Worm (Caenorhabditis elegans) whole organism, late embryonic: Measurements from ENCODE around the gene aaim-1.

Source experiments
- K09A11.1 ChIP-seq: sonication (generic microtip); optimal IDR thresholded peaks from 2 replicates; lab custom pipeline; 2017; ENCODE audit warnings: antibody characterized with exemption, mild to moderate bottlenecking, missing genetic modification characterization, missing compliant biosample characterization; ENCODE audit not compliant: insufficient read depth
- ahr-1 ChIP-seq: sonication (generic microtip); optimal IDR thresholded peaks from 2 replicates; lab custom pipeline; 2016; ENCODE audit warnings: missing genetic modification characterization, missing compliant biosample characterization
- ceh-14 ChIP-seq: sonication (generic microtip); optimal IDR thresholded peaks from 2 replicates; lab custom pipeline; 2016; ENCODE audit warnings: missing genotype, missing genetic modification characterization, missing compliant biosample characterization
- ceh-2 ChIP-seq: sonication (generic microtip); optimal IDR thresholded peaks from 2 replicates; lab custom pipeline; 2016; ENCODE audit warnings: missing genotype, missing genetic modification characterization, missing compliant biosample characterization
- ceh-22 ChIP-seq: sonication (generic microtip); optimal IDR thresholded peaks from 2 replicates; lab custom pipeline; 2017; ENCODE audit warnings: missing biosample characterization, missing genetic modification characterization
- ceh-24 ChIP-seq: sonication (generic microtip); optimal IDR thresholded peaks from 2 replicates; lab custom pipeline; 2016; ENCODE audit warnings: mild to moderate bottlenecking, missing genetic modification characterization, missing compliant biosample characterization
- ceh-34 ChIP-seq: sonication (generic microtip); optimal IDR thresholded peaks from 2 replicates; lab custom pipeline; 2016; ENCODE audit warnings: mild to moderate bottlenecking, missing genetic modification characterization, missing compliant biosample characterization
- ceh-45 ChIP-seq: fragments of 200-800 bp; sonication (Bioruptor generic); IDR thresholded peaks from 2 replicates; pipeline ENCODE4 v1.3.6; 2022; ENCODE audit warnings: missing genetic modification reagents, missing genetic modification characterization, missing compliant biosample characterization
- ceh-6 ChIP-seq: fragments of 200-800 bp; sonication (Bioruptor generic); optimal IDR thresholded peaks from 2 replicates; lab custom pipeline; 2018; ENCODE audit warnings: mild to moderate bottlenecking, missing genetic modification characterization, missing compliant biosample characterization
- ceh-9 ChIP-seq: sonication (generic microtip); optimal IDR thresholded peaks from 2 replicates; lab custom pipeline; 2016; ENCODE audit warnings: mild to moderate bottlenecking, missing genetic modification characterization, inconsistent platforms, missing compliant biosample characterization
- che-1 ChIP-seq: sonication (generic microtip); optimal IDR thresholded peaks from 2 replicates; lab custom pipeline; 2016; ENCODE audit warnings: mild to moderate bottlenecking, missing genetic modification characterization, missing compliant biosample characterization
- elt-2 ChIP-seq: sonication (generic microtip); optimal IDR thresholded peaks from 2 replicates; lab custom pipeline; 2016; ENCODE audit warnings: missing genetic modification reagents, missing genetic modification characterization, missing compliant biosample characterization
- elt-4 ChIP-seq: sonication (generic microtip); optimal IDR thresholded peaks from 2 replicates; lab custom pipeline; 2016; ENCODE audit warnings: missing genetic modification characterization, missing compliant biosample characterization
- fax-1 ChIP-seq: sonication (generic microtip); optimal IDR thresholded peaks from 2 replicates; lab custom pipeline; 2016; ENCODE audit warnings: missing genotype, missing genetic modification characterization, missing compliant biosample characterization
- fkh-6 ChIP-seq: sonication (generic microtip); optimal IDR thresholded peaks from 2 replicates; lab custom pipeline; 2016; ENCODE audit warnings: missing genetic modification characterization, missing compliant biosample characterization
- gmeb-2 ChIP-seq: sonication (generic microtip); optimal IDR thresholded peaks from 2 replicates; lab custom pipeline; 2016; ENCODE audit warnings: missing genetic modification characterization, inconsistent platforms, missing compliant biosample characterization
- hlh-15 ChIP-seq: sonication (generic microtip); optimal IDR thresholded peaks from 2 replicates; lab custom pipeline; 2016; ENCODE audit warnings: missing genetic modification characterization, missing compliant biosample characterization
- hlh-6 ChIP-seq: sonication (generic microtip); optimal IDR thresholded peaks from 2 replicates; lab custom pipeline; 2016; ENCODE audit warnings: missing genotype, missing genetic modification characterization, missing compliant biosample characterization
- hlh-8 ChIP-seq: sonication (generic microtip); optimal IDR thresholded peaks from 2 replicates; lab custom pipeline; 2016; ENCODE audit warnings: missing genotype, missing genetic modification characterization, missing compliant biosample characterization
- lim-6 ChIP-seq: sonication (generic microtip); optimal IDR thresholded peaks from 2 replicates; lab custom pipeline; 2016; ENCODE audit warnings: missing genetic modification characterization, missing compliant biosample characterization
- lin-11 ChIP-seq: fragments of 200-800 bp; sonication (Bioruptor generic); optimal IDR thresholded peaks from 2 replicates; lab custom pipeline; 2018; ENCODE audit warnings: mild to moderate bottlenecking, missing genetic modification characterization, missing compliant biosample characterization
- madf-2 ChIP-seq: sonication (generic microtip); optimal IDR thresholded peaks from 2 replicates; lab custom pipeline; 2017; ENCODE audit warnings: missing genetic modification characterization, missing compliant biosample characterization
- mec-3 ChIP-seq: sonication (generic microtip); optimal IDR thresholded peaks from 2 replicates; lab custom pipeline; 2016; ENCODE audit warnings: borderline replicate concordance, missing genetic modification characterization, missing compliant biosample characterization
- nhr-11 ChIP-seq: fragments of 150-350 bp; optimal IDR thresholded peaks from 2 replicates; lab custom pipeline; 2014; ENCODE audit warnings: missing biosample characterization, missing genetic modification characterization
- npax-4 ChIP-seq: sonication (generic microtip); optimal IDR thresholded peaks from 2 replicates; lab custom pipeline; 2016; ENCODE audit warnings: missing genetic modification characterization, missing compliant biosample characterization
- pax-1 ChIP-seq: fragments of 150-350 bp; optimal IDR thresholded peaks from 2 replicates; lab custom pipeline; 2014; ENCODE audit warnings: missing biosample characterization, missing genetic modification characterization
- pha-2 ChIP-seq: sonication (generic microtip); optimal IDR thresholded peaks from 2 replicates; lab custom pipeline; 2017; ENCODE audit warnings: mild to moderate bottlenecking, missing genetic modification characterization, missing compliant biosample characterization
- pha-4 ChIP-seq: fragments of 150-350 bp; optimal IDR thresholded peaks from 2 replicates; lab custom pipeline; 2018; ENCODE audit warnings: missing biosample characterization, missing genetic modification reagents, missing genetic modification characterization
- pqm-1 ChIP-seq: sonication (generic microtip); optimal IDR thresholded peaks from 2 replicates; lab custom pipeline; 2016; ENCODE audit warnings: missing genetic modification characterization, missing compliant biosample characterization
- pros-1 ChIP-seq: fragments of 150-350 bp; optimal IDR thresholded peaks from 2 replicates; lab custom pipeline; 2014; ENCODE audit warnings: missing biosample characterization, missing genetic modification reagents, missing genetic modification characterization
- ref-2 ChIP-seq: sonication (generic microtip); optimal IDR thresholded peaks from 2 replicates; lab custom pipeline; 2016; ENCODE audit warnings: missing genetic modification characterization, missing compliant biosample characterization
- unc-42 ChIP-seq: sonication (generic microtip); optimal IDR thresholded peaks from 2 replicates; lab custom pipeline; 2016; ENCODE audit warnings: missing genotype, missing genetic modification characterization, missing compliant biosample characterization
- zip-5 ChIP-seq: sonication (generic microtip); optimal IDR thresholded peaks from 2 replicates; lab custom pipeline; 2016; ENCODE audit warnings: missing genetic modification characterization, missing compliant biosample characterization
- ztf-16 ChIP-seq: sonication (generic microtip); optimal IDR thresholded peaks from 2 replicates; lab custom pipeline; 2017; ENCODE audit warnings: missing genetic modification characterization, missing compliant biosample characterization

The aaim-1 gene

ce11 chrX:6538068-6538467 is 24.2 kb downstream of the aaim-1 start:
- TF ChIP-seq ceh-24 (no peak), ceh-9 (no peak), ceh-22 (tag; lab: Kevin White, UChicago) (no peak), ceh-14 (tag; lab: Kevin White, UChicago) (no peak), che-1 (tag; lab: Kevin White, UChicago) (no peak), ceh-6 (GFP tag; lab: Kevin White, UChicago) (no peak), hlh-15 (tag; lab: Kevin White, UChicago) (no peak), lin-11 (tag; lab: Kevin White, UChicago) (no peak), elt-4 (no peak), elt-2 (tag; lab: Kevin White, UChicago) (no peak), zip-5 (tag; lab: Kevin White, UChicago) (no peak), hlh-6 (no peak), hlh-8 (no peak), mec-3 (tag; lab: Kevin White, UChicago) (no peak), gmeb-2 (tag; lab: Kevin White, UChicago) (no peak), ahr-1 (tag; lab: Kevin White, UChicago) (no peak), ceh-2 (tag; lab: Kevin White, UChicago) (no peak), ceh-34 (tag; lab: Kevin White, UChicago) (no peak), pha-4 (tag; lab: Kevin White, UChicago) (no peak)
- TF ChIP-seq, all 69 proteins: peak for 0

- TF ChIP-seq nhr-11 (no peak), fax-1 (tag; lab: Kevin White, UChicago) (no peak), ceh-22 (tag; lab: Kevin White, UChicago) (no peak), ref-2 (tag; lab: Kevin White, UChicago) (no peak), ztf-16 (tag; lab: Kevin White, UChicago) (no peak), hlh-6 (no peak), ceh-34 (tag; lab: Kevin White, UChicago) (no peak), hlh-15 (tag; lab: Kevin White, UChicago) (no peak), fkh-6 (tag; lab: Kevin White, UChicago) (no peak), pha-2 (tag; lab: Kevin White, UChicago) (no peak), elt-2 (tag; lab: Kevin White, UChicago) (no peak), ceh-9 (no peak), pax-1 (tag; lab: Kevin White, UChicago) (no peak), madf-2 (tag; lab: Kevin White, UChicago) (no peak), zip-5 (tag; lab: Kevin White, UChicago) (no peak), pha-4 (tag; lab: Kevin White, UChicago) (no peak), mec-3 (tag; lab: Kevin White, UChicago) (no peak), unc-42 (tag; lab: Kevin White, UChicago) (no peak), pqm-1 (no peak), lin-11 (tag; lab: Kevin White, UChicago) (no peak)
- TF ChIP-seq, all 69 proteins: peak for 0
Measured at ce11 chrX:6536701-6537279, 25.4 kb downstream of the aaim-1 start, which contains the start of gene ilys-5. Gene ilys-5 (minus strand): TSS chrX:6536840.

ce11 chrX:6533038-6533437 is 29.2 kb downstream of the aaim-1 start:
- no peak for TF ChIP-seq lim-6 (tag; lab: Kevin White, UChicago)
- no peak for TF ChIP-seq unc-42 (tag; lab: Kevin White, UChicago)
- no peak for TF ChIP-seq hlh-15 (tag; lab: Kevin White, UChicago)
- no peak for TF ChIP-seq fkh-6 (tag; lab: Kevin White, UChicago)
- no peak for TF ChIP-seq ahr-1 (tag; lab: Kevin White, UChicago)
- no peak for TF ChIP-seq ceh-2 (tag; lab: Kevin White, UChicago)
- no peak for TF ChIP-seq zip-5 (tag; lab: Kevin White, UChicago)
- no peak for TF ChIP-seq pha-2 (tag; lab: Kevin White, UChicago)
- TF ChIP-seq pros-1 (tag; lab: Kevin White, UChicago) = no peak
- TF ChIP-seq ceh-45 (GFP tag; lab: Robert Waterston, UW) = no peak
- no peak for TF ChIP-seq hlh-8
- TF ChIP-seq lin-11 (tag; lab: Kevin White, UChicago) = no peak
- TF ChIP-seq pax-1 (tag; lab: Kevin White, UChicago) = no peak
- TF ChIP-seq nhr-11 = no peak
- no peak for TF ChIP-seq npax-4
- no peak for TF ChIP-seq pqm-1
- TF ChIP-seq K09A11.1 (tag; lab: Kevin White, UChicago) = no peak
